Worm (Caenorhabditis elegans): ENCODE data around the gene madd-3.

The madd-3 gene

DNA sequence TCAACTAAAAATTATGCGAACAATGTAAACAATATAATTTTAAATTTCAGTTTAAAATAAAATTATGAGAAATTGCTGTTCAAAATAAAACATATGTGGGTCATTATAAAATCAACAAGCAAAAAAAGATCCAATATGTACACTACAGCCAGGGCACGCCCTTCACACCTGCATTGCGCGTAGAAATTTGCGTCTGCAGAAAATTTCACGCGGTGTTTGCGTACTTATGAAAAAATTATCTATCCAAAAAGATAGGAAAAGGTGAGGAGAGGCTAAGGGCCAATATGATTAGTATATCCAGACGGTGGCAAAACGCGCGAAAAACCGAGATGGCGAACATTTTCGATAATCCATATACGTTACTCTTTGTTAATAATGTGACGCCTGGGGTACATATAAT lies 52.0 kb downstream of the madd-3 start:
- TF ChIP-seq flh-1 (GFP tag; optimal IDR thresholded peaks at IDR 0.05) (no peak), ceh-39 (tag; optimal IDR thresholded peaks at IDR 0.05) (peak; percentile 9)

DNA sequence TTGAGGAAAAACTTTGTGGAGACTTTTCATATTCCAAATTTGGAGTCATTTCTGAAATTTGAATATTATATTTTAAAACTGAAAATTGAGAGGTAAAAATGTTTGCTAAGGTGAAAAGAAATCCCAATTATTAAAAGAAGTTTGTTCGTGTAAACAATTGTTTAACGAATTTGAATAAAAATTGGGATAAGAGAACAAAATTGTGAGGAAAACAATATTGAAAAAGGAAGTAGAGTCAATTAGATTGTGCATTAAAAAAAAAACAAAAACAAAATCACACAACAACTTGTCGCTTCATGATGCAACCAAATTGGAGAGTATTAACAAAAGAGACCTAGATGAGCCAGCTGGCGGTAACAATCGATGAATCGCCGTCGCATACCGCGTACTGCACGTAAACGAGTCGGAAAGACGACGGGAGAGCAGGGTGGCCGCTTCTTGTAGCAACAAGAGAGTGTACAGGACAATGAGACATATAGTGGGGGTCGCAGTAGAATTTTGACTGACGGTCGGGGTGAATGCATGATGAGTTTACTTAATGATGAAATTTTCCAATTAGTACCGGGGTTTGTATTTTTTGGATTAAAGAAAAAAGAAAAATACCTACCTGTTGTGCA lies 53.0 kb downstream of the madd-3 start, which contains the start of gene K04C1.3:
K04C1.3 (minus strand) TSS at position 51 of the 617 bp plus-strand sequence.
- TF ChIP-seq tbx-8 (GFP tag; optimal IDR thresholded peaks at IDR 0.05): no peak
- peak; percentile 36 for TF ChIP-seq ceh-39 (tag; optimal IDR thresholded peaks at IDR 0.05)
- no peak for TF ChIP-seq pha-4 (tag; optimal IDR thresholded peaks at IDR 0.05)
- peak; percentile 7 for TF ChIP-seq zip-8 (tag; optimal IDR thresholded peaks at IDR 0.05)
- TF ChIP-seq ces-1 (GFP tag; optimal IDR thresholded peaks at IDR 0.05): peak; percentile 12
- peak; percentile 37 for TF ChIP-seq cnd-1 (tag; optimal IDR thresholded peaks at IDR 0.05)

DNA sequence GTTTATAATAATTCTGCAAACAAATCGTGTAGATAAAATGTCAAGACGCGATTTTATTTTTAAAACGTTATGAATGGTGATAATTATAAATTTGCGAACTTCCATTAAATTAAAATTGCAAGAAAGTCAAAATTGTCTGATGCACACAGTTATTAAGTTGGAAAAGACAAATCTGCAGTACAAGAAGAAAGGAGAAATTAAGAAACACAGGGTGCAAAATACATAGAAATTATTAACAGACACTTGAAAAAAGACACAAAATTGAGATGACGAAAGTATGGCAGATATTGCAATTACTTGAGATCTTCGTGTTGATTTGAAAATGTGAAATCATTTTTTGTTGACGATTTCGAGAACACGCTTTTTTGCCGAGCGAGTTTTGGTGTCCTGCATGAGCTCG lies 54.9 kb downstream of the madd-3 start:
- no peak for TF ChIP-seq lin-32 (GFP tag; optimal IDR thresholded peaks at IDR 0.05)
- TF ChIP-seq sptf-1 (tag; optimal IDR thresholded peaks at IDR 0.05): no peak
- no peak for TF ChIP-seq ceh-39 (tag; optimal IDR thresholded peaks at IDR 0.05)
- TF ChIP-seq ham-2 (GFP tag; optimal IDR thresholded peaks at IDR 0.05): no peak
- TF ChIP-seq nhr-12 (tag; optimal IDR thresholded peaks at IDR 0.05): no peak
- no peak for TF ChIP-seq nhr-237 (tag; optimal IDR thresholded peaks at IDR 0.05)
- no peak for TF ChIP-seq hlh-1 (tag; optimal IDR thresholded peaks at IDR 0.05)
- no peak for TF ChIP-seq nhr-28 (tag; optimal IDR thresholded peaks at IDR 0.05)
- TF ChIP-seq unc-62 (GFP tag; optimal IDR thresholded peaks at IDR 0.05): no peak
- no peak for TF ChIP-seq tbx-8 (GFP tag; optimal IDR thresholded peaks at IDR 0.05)
- TF ChIP-seq lin-13 (tag; optimal IDR thresholded peaks at IDR 0.05): no peak

DNA sequence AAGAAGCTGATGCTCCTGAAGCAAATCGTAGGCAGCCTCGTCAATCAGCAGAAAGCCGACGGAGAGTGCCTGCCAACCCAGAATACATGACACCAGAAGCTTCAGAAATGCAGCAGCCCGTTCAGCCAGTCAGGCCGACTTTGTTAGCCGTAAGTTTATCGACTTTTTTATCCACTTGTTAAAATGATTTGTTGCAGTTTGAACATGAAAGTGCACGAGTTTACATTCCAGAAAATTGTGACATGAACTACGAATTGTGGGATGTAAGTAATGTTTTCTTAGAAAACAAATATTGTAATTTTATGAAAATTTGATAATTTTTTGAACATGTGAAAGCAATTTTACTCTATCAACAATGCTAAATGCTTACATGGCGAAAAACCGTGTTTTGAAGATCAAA lies 56.3 kb downstream of the madd-3 start:
- TF ChIP-seq snpc-4 (tag; optimal IDR thresholded peaks at IDR 0.05) (no peak), zip-8 (tag; optimal IDR thresholded peaks at IDR 0.05) (no peak), unc-62 (GFP tag; optimal IDR thresholded peaks at IDR 0.05) (no peak), tbx-8 (GFP tag; optimal IDR thresholded peaks at IDR 0.05) (no peak), drap-1 (GFP tag; optimal IDR thresholded peaks at IDR 0.05) (no peak), nhr-237 (tag; optimal IDR thresholded peaks at IDR 0.05) (no peak), lin-13 (tag; optimal IDR thresholded peaks at IDR 0.05) (no peak), flh-1 (GFP tag; optimal IDR thresholded peaks at IDR 0.05) (no peak), sem-2 (GFP tag; optimal IDR thresholded peaks at IDR 0.05) (no peak), ceh-83 (GFP tag; optimal IDR thresholded peaks at IDR 0.05) (no peak)

DNA sequence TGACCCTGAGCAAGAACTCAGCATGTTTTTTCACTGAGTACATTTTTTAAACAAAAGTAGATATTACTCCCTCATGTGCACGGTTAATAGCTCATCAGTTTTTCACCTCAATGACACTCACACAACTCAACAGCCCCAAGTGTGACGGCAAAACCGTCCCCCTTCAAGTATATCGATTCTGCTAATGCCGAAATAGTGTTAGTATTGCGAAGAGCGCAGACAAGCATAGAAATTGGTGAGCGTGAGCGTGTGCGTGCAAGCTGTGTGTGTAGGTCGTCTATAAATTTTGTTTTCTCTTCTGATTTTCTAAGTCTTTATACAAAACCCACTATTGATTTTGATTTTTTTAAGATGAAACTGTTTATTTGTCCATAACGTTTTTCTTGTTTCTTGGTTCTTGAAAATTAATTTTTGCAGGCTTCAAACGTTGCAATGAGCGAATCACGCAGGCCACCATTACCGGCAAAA lies 58.1 kb downstream of the madd-3 start, which contains the start of gene K04C1.2:
K04C1.2 (plus strand) TSS at position 418 of the 468 bp plus-strand sequence.
- TF ChIP-seq ceh-39 (tag; optimal IDR thresholded peaks at IDR 0.05) (peak; percentile 95), ces-1 (GFP tag; optimal IDR thresholded peaks at IDR 0.05) (peak; percentile 68), ham-2 (GFP tag; optimal IDR thresholded peaks at IDR 0.05) (peak; percentile 59), unc-39 (tag; optimal IDR thresholded peaks at IDR 0.05) (no peak), unc-120 (tag; optimal IDR thresholded peaks at IDR 0.05; ENCODE audit: poor library complexity, severe bottlenecking) (peak; percentile 16)

DNA sequence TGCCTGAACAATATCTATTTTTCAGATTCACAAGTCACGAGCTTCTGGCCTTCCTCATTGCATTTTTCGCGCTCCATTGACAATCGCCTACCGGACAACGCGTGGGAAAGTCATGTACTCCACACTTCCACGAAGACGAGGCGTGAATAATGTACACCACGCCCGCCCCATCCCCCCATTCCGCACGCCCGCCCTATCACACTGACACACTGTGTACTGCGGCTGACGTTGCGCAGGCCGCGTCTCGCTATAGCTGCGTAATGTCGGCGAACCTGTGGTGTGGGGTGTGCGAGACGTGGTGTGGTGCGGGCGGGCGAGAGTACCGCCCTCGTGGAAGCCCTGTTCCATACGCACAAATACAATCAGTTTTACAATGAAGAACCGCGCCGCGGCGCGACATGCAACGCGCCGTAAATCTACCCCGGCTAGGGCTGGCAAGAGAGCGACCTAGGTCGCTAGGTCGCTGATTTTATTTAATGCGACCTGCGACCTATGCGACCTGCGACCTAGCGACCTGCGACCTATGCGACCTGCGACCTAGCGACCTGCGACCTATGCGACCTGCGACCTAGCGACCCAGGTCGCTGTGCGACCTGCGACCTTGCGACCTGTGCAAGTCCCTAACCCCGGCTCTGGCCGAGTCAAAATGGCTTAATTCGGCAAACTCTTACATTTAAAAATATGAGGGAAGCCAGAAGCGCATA lies 60.2 kb downstream of the madd-3 start:
- TF ChIP-seq nhr-12 (tag; optimal IDR thresholded peaks at IDR 0.05) (no peak), sptf-1 (tag; optimal IDR thresholded peaks at IDR 0.05) (peak; percentile 27)

DNA sequence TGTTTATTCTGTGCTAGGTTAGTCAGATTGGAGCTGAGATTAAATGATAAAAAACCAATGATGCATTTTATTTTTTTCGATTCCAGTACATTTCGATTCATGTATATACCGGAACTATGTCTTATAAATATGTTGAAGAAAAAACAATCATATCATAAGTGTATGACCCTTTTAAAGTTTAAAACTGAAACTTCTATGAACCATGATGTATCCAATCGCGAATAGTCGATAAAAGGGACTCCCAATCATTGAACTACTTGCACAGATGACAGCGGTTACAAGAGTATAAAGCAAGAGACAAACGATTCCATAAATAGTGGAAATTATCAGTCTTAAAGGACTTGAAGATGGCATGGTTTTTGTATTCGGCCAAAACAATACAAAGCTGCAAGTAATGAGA lies 61.5 kb downstream of the madd-3 start, which contains the start of gene srg-37:
srg-37 (minus strand) TSS at position 101 of the 400 bp plus-strand sequence.
- no peak for TF ChIP-seq sem-2 (GFP tag; optimal IDR thresholded peaks at IDR 0.05)
- TF ChIP-seq elt-3 (tag; optimal IDR thresholded peaks at IDR 0.05): no peak
- no peak for TF ChIP-seq nhr-12 (tag; optimal IDR thresholded peaks at IDR 0.05)
- TF ChIP-seq pha-4 (tag; optimal IDR thresholded peaks at IDR 0.05): no peak
- no peak for TF ChIP-seq ham-2 (GFP tag; optimal IDR thresholded peaks at IDR 0.05)
- no peak for TF ChIP-seq nhr-28 (tag; optimal IDR thresholded peaks at IDR 0.05)
- no peak for TF ChIP-seq flh-1 (GFP tag; optimal IDR thresholded peaks at IDR 0.05)
- no peak for TF ChIP-seq lin-13 (tag; optimal IDR thresholded peaks at IDR 0.05)
- TF ChIP-seq mls-2 (tag; optimal IDR thresholded peaks at IDR 0.05): no peak
